Worm (Caenorhabditis elegans): ENCODE results near the gene gpd-4.
A peak's percentile ranks its signal among the peaks of the same experiment; 100 is the strongest.

gpd-4 gene

DNA sequence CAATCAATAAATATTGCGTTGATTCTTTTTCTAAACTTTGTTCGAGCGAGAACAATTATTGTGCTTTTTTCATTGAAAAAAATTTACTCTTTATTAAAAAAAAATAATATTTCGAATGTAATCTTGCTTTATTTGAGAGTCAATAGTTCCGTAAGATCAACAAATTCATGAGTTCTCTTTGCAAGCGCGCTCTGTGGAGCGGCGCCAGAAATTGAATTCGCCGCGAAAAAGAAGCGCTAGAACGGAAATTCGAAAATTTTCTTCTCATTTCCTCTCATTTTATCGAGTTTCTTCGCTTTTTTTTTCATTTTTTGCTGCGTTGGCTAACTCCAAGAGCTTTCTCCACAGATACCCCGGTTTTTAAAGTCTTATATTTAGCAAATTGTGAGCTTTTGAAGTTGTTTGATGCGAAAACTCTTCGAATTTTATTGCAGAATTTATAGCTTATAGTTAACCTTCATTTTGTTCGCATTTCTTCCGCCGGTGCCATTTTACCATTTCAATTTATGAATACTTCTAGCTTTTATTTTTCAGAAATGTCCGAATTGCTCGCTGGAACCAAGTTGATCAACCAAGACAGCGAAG is 26.1 kb downstream of the gpd-4 start, which contains the start of gene R05H5.3:
TSS of gene R05H5.3 (plus strand) at position 535 of the 585 bp plus-strand sequence.
- TF ChIP-seq lin-13 (tag; optimal IDR thresholded peaks at IDR 0.05) (no peak), lsy-2 (tag; optimal IDR thresholded peaks at IDR 0.05) (no peak)

DNA sequence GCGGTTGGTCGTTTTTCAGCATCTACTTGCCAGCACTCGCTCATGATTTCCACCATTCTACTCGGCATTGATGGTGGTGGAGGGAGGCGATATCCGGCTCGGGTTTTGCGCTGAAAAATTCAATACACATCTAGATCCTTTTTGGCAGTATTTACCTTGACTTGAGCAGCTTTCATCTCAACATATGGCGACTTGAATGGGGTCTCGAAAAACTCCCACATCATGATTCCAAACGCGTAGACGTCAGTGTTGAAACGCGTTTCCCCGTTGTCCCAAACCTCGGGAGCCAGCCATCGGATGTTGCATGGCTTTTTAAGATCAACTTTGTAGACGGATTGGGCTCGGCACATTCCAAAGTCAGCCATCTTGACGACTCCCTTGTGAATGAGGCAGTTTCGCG is 27.4 kb downstream of the gpd-4 start:
- TF ChIP-seq flh-1 (GFP tag; optimal IDR thresholded peaks at IDR 0.05): no peak
- no peak for TF ChIP-seq sptf-1 (tag; optimal IDR thresholded peaks at IDR 0.05)
- TF ChIP-seq pha-4 (tag; optimal IDR thresholded peaks at IDR 0.05): no peak
- no peak for TF ChIP-seq nhr-12 (tag; optimal IDR thresholded peaks at IDR 0.05)
- no peak for TF ChIP-seq elt-3 (tag; optimal IDR thresholded peaks at IDR 0.05)
- TF ChIP-seq ceh-43 (GFP tag; optimal IDR thresholded peaks at IDR 0.05): no peak
- TF ChIP-seq nhr-76 (tag; optimal IDR thresholded peaks at IDR 0.05): no peak
- no peak for TF ChIP-seq mab-5 (tag; optimal IDR thresholded peaks at IDR 0.05)
- no peak for TF ChIP-seq lin-32 (GFP tag; optimal IDR thresholded peaks at IDR 0.05)
- no peak for TF ChIP-seq mls-2 (tag; optimal IDR thresholded peaks at IDR 0.05)

DNA sequence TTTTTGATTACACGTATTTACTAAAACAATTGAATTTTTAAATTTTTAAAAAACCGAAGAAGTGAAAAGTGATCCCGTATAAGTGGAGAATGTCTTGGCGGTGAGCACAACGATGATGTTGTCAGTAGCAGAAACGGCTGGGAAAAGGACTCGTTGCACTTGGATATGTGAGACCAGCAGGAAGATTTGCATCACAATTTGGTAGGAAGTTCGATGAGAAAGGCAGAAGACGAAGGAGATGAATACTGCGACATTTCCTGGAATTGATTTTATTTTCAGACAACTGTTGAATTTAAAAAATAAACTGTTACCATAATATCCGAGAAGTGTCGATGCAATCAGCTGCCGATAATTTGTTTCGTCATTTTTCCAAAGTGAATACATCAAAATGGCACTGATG is 28.8 kb downstream of the gpd-4 start, which contains the start of gene R05H5.4:
TSS of gene R05H5.4 (minus strand) at position 101 of the 400 bp plus-strand sequence.
- no peak for TF ChIP-seq ztf-11 (tag; optimal IDR thresholded peaks at IDR 0.05)
- TF ChIP-seq lsy-2 (tag; optimal IDR thresholded peaks at IDR 0.05): no peak
- TF ChIP-seq sem-2 (GFP tag; optimal IDR thresholded peaks at IDR 0.05): no peak
- TF ChIP-seq nhr-76 (tag; optimal IDR thresholded peaks at IDR 0.05): no peak
- no peak for TF ChIP-seq ceh-83 (GFP tag; optimal IDR thresholded peaks at IDR 0.05)
- no peak for TF ChIP-seq mls-2 (tag; optimal IDR thresholded peaks at IDR 0.05)
- TF ChIP-seq sptf-1 (tag; optimal IDR thresholded peaks at IDR 0.05): no peak
- no peak for TF ChIP-seq elt-3 (tag; optimal IDR thresholded peaks at IDR 0.05)
- no peak for TF ChIP-seq pha-4 (tag; optimal IDR thresholded peaks at IDR 0.05)
- no peak for TF ChIP-seq unc-120 (tag; optimal IDR thresholded peaks at IDR 0.05; ENCODE audit: poor library complexity, severe bottlenecking)
- no peak for TF ChIP-seq unc-39 (tag; optimal IDR thresholded peaks at IDR 0.05)
- TF ChIP-seq cnd-1 (tag; optimal IDR thresholded peaks at IDR 0.05): no peak
- TF ChIP-seq nhr-28 (tag; optimal IDR thresholded peaks at IDR 0.05): no peak

DNA sequence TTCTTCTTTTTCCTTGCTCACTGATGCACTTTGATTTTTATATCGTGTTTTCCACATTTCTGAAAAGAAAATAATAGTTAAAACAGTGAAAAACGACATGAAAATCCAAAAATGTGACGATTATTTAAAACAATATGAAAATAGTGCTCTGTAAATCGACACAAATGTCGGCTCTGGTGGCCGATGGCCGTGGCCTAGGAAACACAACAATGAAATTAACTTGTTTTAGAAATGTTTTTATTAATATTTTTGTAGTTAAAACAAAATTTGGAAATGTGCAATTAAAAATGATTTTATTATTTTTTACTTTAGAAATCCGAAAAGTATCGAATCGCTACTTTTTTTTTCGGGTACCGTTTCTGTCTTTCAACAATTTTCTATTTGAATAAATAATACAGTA is 29.7 kb downstream of the gpd-4 start, which contains the start of gene arv-1:
TSS of gene arv-1 (minus strand) at position 65 of the 400 bp plus-strand sequence.
- TF ChIP-seq unc-120 (tag; optimal IDR thresholded peaks at IDR 0.05; ENCODE audit: poor library complexity, severe bottlenecking): no peak
- peak; percentile 85 for TF ChIP-seq ces-1 (GFP tag; optimal IDR thresholded peaks at IDR 0.05)
- no peak for TF ChIP-seq M03D4.4 (tag; optimal IDR thresholded peaks at IDR 0.05)
- no peak for TF ChIP-seq ceh-39 (tag; optimal IDR thresholded peaks at IDR 0.05)
- TF ChIP-seq unc-39 (tag; optimal IDR thresholded peaks at IDR 0.05): no peak
- TF ChIP-seq mls-2 (tag; optimal IDR thresholded peaks at IDR 0.05): no peak
- TF ChIP-seq mab-5 (tag; optimal IDR thresholded peaks at IDR 0.05): no peak
- no peak for TF ChIP-seq tbx-8 (GFP tag; optimal IDR thresholded peaks at IDR 0.05)
- no peak for TF ChIP-seq unc-62 (GFP tag; optimal IDR thresholded peaks at IDR 0.05)
- TF ChIP-seq ceh-83 (GFP tag; optimal IDR thresholded peaks at IDR 0.05): no peak
- TF ChIP-seq sptf-1 (tag; optimal IDR thresholded peaks at IDR 0.05): peak; percentile 44
- TF ChIP-seq nhr-12 (tag; optimal IDR thresholded peaks at IDR 0.05): no peak
- no peak for TF ChIP-seq nhr-2 (tag; optimal IDR thresholded peaks at IDR 0.05)
- TF ChIP-seq lin-32 (GFP tag; optimal IDR thresholded peaks at IDR 0.05): no peak
- TF ChIP-seq hlh-1 (tag; optimal IDR thresholded peaks at IDR 0.05): no peak
- TF ChIP-seq zip-8 (tag; optimal IDR thresholded peaks at IDR 0.05): no peak
- TF ChIP-seq drap-1 (GFP tag; optimal IDR thresholded peaks at IDR 0.05): no peak
- TF ChIP-seq nhr-237 (tag; optimal IDR thresholded peaks at IDR 0.05): no peak
- TF ChIP-seq nhr-28 (tag; optimal IDR thresholded peaks at IDR 0.05): no peak
- peak; percentile 55 for TF ChIP-seq lsy-2 (tag; optimal IDR thresholded peaks at IDR 0.05)
- TF ChIP-seq elt-1 (tag; optimal IDR thresholded peaks at IDR 0.05; ENCODE audit: borderline replicate concordance, insufficient read depth): no peak
- TF ChIP-seq elt-3 (tag; optimal IDR thresholded peaks at IDR 0.05): no peak
- no peak for TF ChIP-seq ham-2 (GFP tag; optimal IDR thresholded peaks at IDR 0.05)
- TF ChIP-seq sem-2 (GFP tag; optimal IDR thresholded peaks at IDR 0.05): no peak

DNA sequence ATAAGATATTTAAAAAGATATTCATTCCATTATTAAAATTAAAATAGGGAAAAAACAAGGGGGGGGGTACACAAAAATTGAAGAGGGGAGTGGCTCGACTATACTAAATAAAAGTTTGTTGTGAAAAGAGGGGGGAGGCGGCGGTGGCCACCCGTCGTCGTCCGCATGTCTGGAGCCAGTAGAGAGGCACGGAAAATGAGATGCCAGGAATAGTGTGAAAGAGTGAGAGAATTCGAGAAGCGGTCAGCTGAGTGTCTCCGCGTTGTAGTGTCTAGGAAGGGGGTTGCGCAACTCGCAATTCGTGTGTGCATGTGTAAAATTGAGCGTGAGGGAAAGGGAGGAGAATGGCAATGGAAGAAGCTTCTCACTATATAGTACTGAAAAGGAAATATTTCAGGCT is 31.2 kb downstream of the gpd-4 start:
- TF ChIP-seq elt-3 (tag; optimal IDR thresholded peaks at IDR 0.05) (no peak), sptf-1 (tag; optimal IDR thresholded peaks at IDR 0.05) (peak; percentile 64), mls-2 (tag; optimal IDR thresholded peaks at IDR 0.05) (peak; percentile 52), hlh-1 (tag; optimal IDR thresholded peaks at IDR 0.05) (peak; percentile 32), M03D4.4 (tag; optimal IDR thresholded peaks at IDR 0.05) (peak; percentile 33), unc-39 (tag; optimal IDR thresholded peaks at IDR 0.05) (no peak), nhr-237 (tag; optimal IDR thresholded peaks at IDR 0.05) (no peak), unc-120 (tag; optimal IDR thresholded peaks at IDR 0.05; ENCODE audit: poor library complexity, severe bottlenecking) (peak; percentile 67), ceh-83 (GFP tag; optimal IDR thresholded peaks at IDR 0.05) (peak; percentile 20), nhr-76 (tag; optimal IDR thresholded peaks at IDR 0.05) (no peak), nhr-12 (tag; optimal IDR thresholded peaks at IDR 0.05) (no peak), lsy-2 (tag; optimal IDR thresholded peaks at IDR 0.05) (no peak), drap-1 (GFP tag; optimal IDR thresholded peaks at IDR 0.05) (peak; percentile 62), unc-62 (GFP tag; optimal IDR thresholded peaks at IDR 0.05) (peak; percentile 29), ztf-11 (tag; optimal IDR thresholded peaks at IDR 0.05) (no peak), lin-32 (GFP tag; optimal IDR thresholded peaks at IDR 0.05) (no peak), elt-1 (tag; optimal IDR thresholded peaks at IDR 0.05; ENCODE audit: borderline replicate concordance, insufficient read depth) (no peak), mab-5 (tag; optimal IDR thresholded peaks at IDR 0.05) (no peak), ceh-39 (tag; optimal IDR thresholded peaks at IDR 0.05) (no peak), blmp-1 (tag; optimal IDR thresholded peaks at IDR 0.05) (no peak), nhr-2 (tag; optimal IDR thresholded peaks at IDR 0.05) (no peak), sem-2 (GFP tag; optimal IDR thresholded peaks at IDR 0.05) (no peak), pha-4 (tag; optimal IDR thresholded peaks at IDR 0.05) (peak; percentile 68), bed-3 (GFP tag; optimal IDR thresholded peaks at IDR 0.05) (no peak), nhr-28 (tag; optimal IDR thresholded peaks at IDR 0.05) (no peak), lin-13 (tag; optimal IDR thresholded peaks at IDR 0.05) (no peak), mep-1 (tag; optimal IDR thresholded peaks at IDR 0.05) (peak; percentile 37), flh-1 (GFP tag; optimal IDR thresholded peaks at IDR 0.05) (no peak), ceh-43 (GFP tag; optimal IDR thresholded peaks at IDR 0.05) (no peak), snpc-4 (tag; optimal IDR thresholded peaks at IDR 0.05) (no peak), zip-8 (tag; optimal IDR thresholded peaks at IDR 0.05) (peak; percentile 71), tbx-8 (GFP tag; optimal IDR thresholded peaks at IDR 0.05) (no peak)

Data from whole organism, mixed stage, embryonic.